Comparison of ENCODE assay signal across 5 worm cellular contexts in the genomic region with DNA sequence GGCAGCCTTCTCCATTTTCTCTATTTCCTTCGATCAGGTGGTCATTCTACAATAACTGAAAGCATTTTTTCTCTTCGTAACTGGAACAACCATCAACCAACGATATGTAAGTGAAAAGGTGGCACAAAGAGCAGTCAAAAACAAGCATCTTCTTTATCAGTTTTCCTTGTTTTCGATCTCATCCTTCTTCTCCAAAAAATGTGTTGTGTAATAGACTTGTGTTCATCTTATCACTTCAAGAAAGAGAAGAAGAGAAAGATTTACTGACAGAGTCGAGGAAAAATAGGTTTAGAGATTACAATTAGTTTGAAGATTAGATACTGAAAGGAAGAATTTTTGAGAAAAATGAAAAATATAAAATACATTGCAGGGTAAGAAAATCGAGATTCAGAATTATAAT.
TF ChIP-seq lines count a peak whose summit lies in the region.

No protein-coding gene starts in this region.

TF ChIP-seq in whole organism, L1 larva, 84 proteins besides CTCF, POLR2A, EP300 and RAD21 (continues in another document):
- TF ChIP-seq fkh-4 (tag; optimal IDR thresholded peaks at IDR 0.05; lab: Kevin White, UChicago; ENCODE audit: borderline replicate concordance) (no peak), pag-3 (tag; optimal IDR thresholded peaks at IDR 0.05; lab: Kevin White, UChicago; ENCODE audit: borderline replicate concordance, insufficient read depth) (no peak), elt-2 (tag; optimal IDR thresholded peaks at IDR 0.05; lab: Kevin White, UChicago) (peak; percentile 8), sptf-1 (tag; optimal IDR thresholded peaks at IDR 0.05; lab: Kevin White, UChicago) (no peak), snu-23 (GFP tag; optimal IDR thresholded peaks at IDR 0.05; lab: Kevin White, UChicago) (peak; percentile 27), swsn-7 (tag; optimal IDR thresholded peaks at IDR 0.05; lab: Kevin White, UChicago) (no peak), tbx-2 (tag; optimal IDR thresholded peaks at IDR 0.05; lab: Kevin White, UChicago) (no peak), vab-15 (tag; optimal IDR thresholded peaks at IDR 0.05; lab: Kevin White, UChicago) (no peak), nhr-20 (tag; optimal IDR thresholded peaks at IDR 0.05; lab: Kevin White, UChicago) (peak; percentile 23), unc-130 (tag; optimal IDR thresholded peaks at IDR 0.05; lab: Kevin White, UChicago) (peak; percentile 21), pqm-1 (tag; optimal IDR thresholded peaks at IDR 0.05; lab: Kevin White, UChicago) (no peak), nhr-71 (tag; optimal IDR thresholded peaks at IDR 0.05; lab: Kevin White, UChicago) (peak; percentile 34), ztf-4 (tag; optimal IDR thresholded peaks at IDR 0.05; lab: Kevin White, UChicago) (peak; percentile 10), ceh-82 (tag; optimal IDR thresholded peaks at IDR 0.05; lab: Kevin White, UChicago) (no peak), skn-1 (tag; optimal IDR thresholded peaks at IDR 0.05; lab: Kevin White, UChicago) (no peak), grh-1 (GFP tag; IDR thresholded peaks at IDR 0.05; lab: Robert Waterston, UW) (no peak), zag-1 (tag; optimal IDR thresholded peaks at IDR 0.05; lab: Kevin White, UChicago) (no peak)

TF ChIP-seq in whole organism, L2 larva, 48 proteins besides CTCF, POLR2A, EP300 and RAD21:
- TF ChIP-seq lsy-2 (tag; optimal IDR thresholded peaks at IDR 0.05; lab: Kevin White, UChicago) = peak in 1 of 2 experiments; percentile 7
- TF ChIP-seq sma-3 (GFP tag; optimal IDR thresholded peaks at IDR 0.05; lab: Kevin White, UChicago) = no peak
- peak; percentile 34 for TF ChIP-seq sma-9 (GFP tag; optimal IDR thresholded peaks at IDR 0.05; lab: Kevin White, UChicago)
- TF ChIP-seq sma-9 (tag; optimal IDR thresholded peaks at IDR 0.05; lab: Kevin White, UChicago) = no peak
- no peak for TF ChIP-seq nhr-237 (tag; optimal IDR thresholded peaks at IDR 0.05; lab: Kevin White, UChicago)
- no peak for TF ChIP-seq nhr-6 (tag; optimal IDR thresholded peaks at IDR 0.05; lab: Kevin White, UChicago)
- no peak for TF ChIP-seq nhr-11 (tag; optimal IDR thresholded peaks at IDR 0.05; lab: Kevin White, UChicago)
- TF ChIP-seq nhr-129 (tag; optimal IDR thresholded peaks at IDR 0.05; lab: Kevin White, UChicago) = peak; percentile 45
- TF ChIP-seq Y55F3AM.14 (GFP tag; optimal IDR thresholded peaks at IDR 0.05; lab: Kevin White, UChicago) = no peak
- TF ChIP-seq C34F6.9 (tag; optimal IDR thresholded peaks at IDR 0.05; lab: Kevin White, UChicago) = no peak
- TF ChIP-seq F13H6.1 (tag; optimal IDR thresholded peaks at IDR 0.05; lab: Kevin White, UChicago) = peak; percentile 26
- no peak for TF ChIP-seq mdl-1 (tag; optimal IDR thresholded peaks at IDR 0.05; lab: Kevin White, UChicago)
- no peak for TF ChIP-seq ceh-16 (tag; optimal IDR thresholded peaks at IDR 0.05; lab: Kevin White, UChicago)
- TF ChIP-seq unc-62 (GFP tag; optimal IDR thresholded peaks at IDR 0.05; lab: Kevin White, UChicago) = no peak
- no peak for TF ChIP-seq gmeb-1 (tag; optimal IDR thresholded peaks at IDR 0.05; lab: Kevin White, UChicago)

TF ChIP-seq in whole organism, L3 larva, 47 proteins besides CTCF, POLR2A, EP300 and RAD21:
- no peak for TF ChIP-seq nhr-43 (tag; optimal IDR thresholded peaks at IDR 0.05; lab: Kevin White, UChicago; ENCODE audit: poor library complexity, severe bottlenecking)
- peak; percentile 3 for TF ChIP-seq elt-2 (tag; optimal IDR thresholded peaks at IDR 0.05; lab: Kevin White, UChicago)
- TF ChIP-seq mdl-1 (tag; optimal IDR thresholded peaks at IDR 0.05; lab: Kevin White, UChicago) = no peak
- TF ChIP-seq ama-1 (optimal IDR thresholded peaks at IDR 0.05; lab: Kevin White, UChicago) = peak; percentile 14
- TF ChIP-seq fkh-10 (GFP tag; optimal IDR thresholded peaks at IDR 0.05; lab: Kevin White, UChicago) = no peak
- no peak for TF ChIP-seq elt-3 (tag; optimal IDR thresholded peaks at IDR 0.05; lab: Kevin White, UChicago)
- TF ChIP-seq nhr-28 (tag; optimal IDR thresholded peaks at IDR 0.05; lab: Kevin White, UChicago) = no peak
- peak; percentile 39 for TF ChIP-seq egl-5 (tag; optimal IDR thresholded peaks at IDR 0.05; lab: Kevin White, UChicago)
- TF ChIP-seq nhr-11 (tag; optimal IDR thresholded peaks at IDR 0.05; lab: Kevin White, UChicago) = peak; percentile 26
- no peak for TF ChIP-seq nhr-23 (tag; optimal IDR thresholded peaks at IDR 0.05; lab: Kevin White, UChicago)
TF ChIP-seq in whole organism, L3 larva: peak in this region for 4.

TF ChIP-seq in whole organism, L4 larva, 104 proteins besides CTCF, POLR2A, EP300 and RAD21:
- no peak for TF ChIP-seq daf-16 (GFP tag; optimal IDR thresholded peaks at IDR 0.05; lab: Kevin White, UChicago)
- TF ChIP-seq daf-16 (tag; optimal IDR thresholded peaks at IDR 0.05; lab: Kevin White, UChicago) = peak; percentile 86
- no peak for TF ChIP-seq mxl-2 (GFP tag; conservative IDR thresholded peaks at IDR 0.05; lab: Robert Waterston, UW)
- TF ChIP-seq unc-62 (GFP tag; optimal IDR thresholded peaks at IDR 0.05 in 1 of 2; lab: Kevin White, UChicago) = peak in 1 of 2 experiments; percentile 92
- no peak for TF ChIP-seq unc-62 (tag; optimal IDR thresholded peaks at IDR 0.05; lab: Kevin White, UChicago)
- TF ChIP-seq dve-1 (tag; optimal IDR thresholded peaks at IDR 0.05; lab: Kevin White, UChicago; ENCODE audit: insufficient read depth) = peak; percentile 39
- TF ChIP-seq ceh-28 (tag; optimal IDR thresholded peaks at IDR 0.05; lab: Kevin White, UChicago) = no peak
- no peak for TF ChIP-seq mdt-29 (GFP tag; IDR thresholded peaks at IDR 0.05; lab: Robert Waterston, UW)
- no peak for TF ChIP-seq nhr-42 (GFP tag; IDR thresholded peaks at IDR 0.05; lab: Robert Waterston, UW)
- TF ChIP-seq duxl-1 (tag; optimal IDR thresholded peaks at IDR 0.05; lab: Kevin White, UChicago; ENCODE audit: poor library complexity) = no peak
- peak; percentile 2 for TF ChIP-seq nhr-28 (tag; optimal IDR thresholded peaks at IDR 0.05; lab: Kevin White, UChicago)

TF ChIP-seq in whole organism, late embryonic, 69 proteins besides CTCF, POLR2A, EP300 and RAD21:
- TF ChIP-seq elt-2 (tag; optimal IDR thresholded peaks at IDR 0.05; lab: Kevin White, UChicago) = peak; percentile 17
- TF ChIP-seq ceh-31 (tag; optimal IDR thresholded peaks at IDR 0.05; lab: Kevin White, UChicago) = no peak

Comparison
In these comparisons a context has a peak if more than half of its experiments do, and no peak if none do; other contexts are left out.
1. Of the 29 proteins assayed by ChIP-seq in both whole organism, L4 larva and whole organism, L1 larva: peak only in whole organism, L4 larva: nhr-28; only in whole organism, L1 larva: unc-130; in both: none; in neither: 25; mixed calls (peak in some experiments, not most) for 2.